Worm (Caenorhabditis elegans): ENCODE measurements around the gene T04F3.5.

- no peak for TF ChIP-seq med-1 (GFP tag; optimal IDR thresholded peaks at IDR 0.05; ENCODE audit: insufficient read depth)
- no peak for TF ChIP-seq T22C8.4 (GFP tag; IDR thresholded peaks at IDR 0.05)
- TF ChIP-seq ztf-23 (GFP tag; IDR thresholded peaks at IDR 0.05) = no peak
- TF ChIP-seq ztf-29 (GFP tag; IDR thresholded peaks at IDR 0.05) = no peak
- no peak for TF ChIP-seq flt-1 (GFP tag; IDR thresholded peaks at IDR 0.05)
- no peak for TF ChIP-seq ref-1 (GFP tag; conservative IDR thresholded peaks at IDR 0.05)
These were observed 9.6 kb downstream of the T04F3.5 start, which contains the start of gene F55A11.4 for ce11 chrV:11770053-11770517.

Measured in whole organism, midembryonic.